Worm (Caenorhabditis elegans): ENCODE data around the gene C30F2.5.

C30F2.5 gene

ce11 chrX:16112923-16113322, 18.5 kb downstream of the C30F2.5 start:
- no peak for TF ChIP-seq ceh-27 (GFP tag; optimal IDR thresholded peaks at IDR 0.05)
- TF ChIP-seq pha-4 (tag; optimal IDR thresholded peaks at IDR 0.05), result no peak
- TF ChIP-seq hlh-12 (tag; optimal IDR thresholded peaks at IDR 0.05), result no peak
- no peak for TF ChIP-seq K12H6.12 (tag; optimal IDR thresholded peaks at IDR 0.05)
- no peak for TF ChIP-seq snpc-4 (GFP tag; optimal IDR thresholded peaks at IDR 0.05)
- TF ChIP-seq snpc-4 (tag; optimal IDR thresholded peaks at IDR 0.05), result peak in 2 of 4 experiments; percentile 79 to 87
- no peak for TF ChIP-seq ama-1 (optimal IDR thresholded peaks at IDR 0.05)
- TF ChIP-seq ama-1 (GFP tag; optimal IDR thresholded peaks at IDR 0.05), result no peak
- TF ChIP-seq dox-1 (GFP tag; IDR thresholded peaks at IDR 0.05), result 0 out of 2 replicates have a peak, but pooled peaks have one; percentile 16
- peak; percentile 70 for TF ChIP-seq zfh-2 (GFP tag; conservative IDR thresholded peaks at IDR 0.05)
- TF ChIP-seq pbrm-1 (GFP tag; IDR thresholded peaks at IDR 0.05), result no peak
- no peak for TF ChIP-seq ztf-18 (tag; optimal IDR thresholded peaks at IDR 0.05)
- TF ChIP-seq bed-2 (GFP tag; IDR thresholded peaks at IDR 0.05), result 0 out of 2 replicates have a peak, but pooled peaks have one; percentile 17

ce11 chrX:16113996-16114395, 19.5 kb downstream of the C30F2.5 start:
- TF ChIP-seq nhr-90 (tag; optimal IDR thresholded peaks at IDR 0.05) (no peak), let-607 (tag; optimal IDR thresholded peaks at IDR 0.05) (no peak), repo-1 (tag; optimal IDR thresholded peaks at IDR 0.05) (no peak), ztf-22 (GFP tag; optimal IDR thresholded peaks at IDR 0.05) (no peak), hlh-26 (GFP tag; conservative IDR thresholded peaks at IDR 0.05) (no peak)

ce11 chrX:16116279-16116678, 21.8 kb downstream of the C30F2.5 start:
- no peak for TF ChIP-seq F39B2.1 (GFP tag; IDR thresholded peaks at IDR 0.05)
- no peak for TF ChIP-seq sdz-38 (tag; optimal IDR thresholded peaks at IDR 0.05)
- TF ChIP-seq let-526 (GFP tag; IDR thresholded peaks at IDR 0.05), result no peak
- no peak for TF ChIP-seq hlh-26 (GFP tag; conservative IDR thresholded peaks at IDR 0.05)
- TF ChIP-seq madf-6 (GFP tag; IDR thresholded peaks at IDR 0.05), result no peak
- no peak for TF ChIP-seq lsl-1 (GFP tag; optimal IDR thresholded peaks at IDR 0.05)
- TF ChIP-seq F57C9.4 (tag; optimal IDR thresholded peaks at IDR 0.05), result no peak
- TF ChIP-seq fkh-3 (tag; optimal IDR thresholded peaks at IDR 0.05), result no peak
- no peak for TF ChIP-seq cebp-2 (GFP tag; IDR thresholded peaks at IDR 0.05)
- TF ChIP-seq mxl-1 (tag; optimal IDR thresholded peaks at IDR 0.05), result no peak
- no peak for TF ChIP-seq F49E8.2 (tag; optimal IDR thresholded peaks at IDR 0.05; ENCODE audit: insufficient read depth)
- no peak for TF ChIP-seq hsf-1 (GFP tag; IDR thresholded peaks at IDR 0.05)
- no peak for TF ChIP-seq attf-5 (GFP tag; optimal IDR thresholded peaks at IDR 0.05)
- no peak for TF ChIP-seq Y67H2A.10 (GFP tag; conservative IDR thresholded peaks at IDR 0.05)
- TF ChIP-seq zim-3 (tag; optimal IDR thresholded peaks at IDR 0.05), result no peak
- no peak for TF ChIP-seq F37B4.10 (GFP tag; IDR thresholded peaks at IDR 0.05)
- no peak for TF ChIP-seq pbrm-1 (GFP tag; IDR thresholded peaks at IDR 0.05)

ce11 chrX:16117176-16117575, 22.7 kb downstream of the C30F2.5 start:
- TF ChIP-seq nhr-80 (tag; optimal IDR thresholded peaks at IDR 0.05) (no peak), lin-40 (tag; optimal IDR thresholded peaks at IDR 0.05) (no peak), madf-10 (tag; optimal IDR thresholded peaks at IDR 0.05) (no peak), lin-54 (GFP tag; optimal IDR thresholded peaks at IDR 0.05) (no peak)

Measured in whole organism, young adult.